Worm (Caenorhabditis elegans): Measurements from ENCODE around the gene srh-148.

- TF ChIP-seq ZK546.5 (tag; optimal IDR thresholded peaks at IDR 0.05) (no peak), snpc-4 (tag; optimal IDR thresholded peaks at IDR 0.05) (no peak), nhr-76 (tag; optimal IDR thresholded peaks at IDR 0.05) (no peak), pqm-1 (tag; optimal IDR thresholded peaks at IDR 0.05) (no peak), ceh-16 (tag; optimal IDR thresholded peaks at IDR 0.05) (no peak), egl-27 (tag; optimal IDR thresholded peaks at IDR 0.05) (no peak), daf-12 (tag; optimal IDR thresholded peaks at IDR 0.05) (no peak)
Measured at ce11 chrV:15810446-15810845, 47.7 kb downstream of the srh-148 start, which contains the start of gene F54B8.1.
